Worm (Caenorhabditis elegans): ENCODE data around the gene srx-5.
A peak's percentile ranks its signal among the peaks of the same experiment; 100 is the strongest.

The srx-5 gene

DNA sequence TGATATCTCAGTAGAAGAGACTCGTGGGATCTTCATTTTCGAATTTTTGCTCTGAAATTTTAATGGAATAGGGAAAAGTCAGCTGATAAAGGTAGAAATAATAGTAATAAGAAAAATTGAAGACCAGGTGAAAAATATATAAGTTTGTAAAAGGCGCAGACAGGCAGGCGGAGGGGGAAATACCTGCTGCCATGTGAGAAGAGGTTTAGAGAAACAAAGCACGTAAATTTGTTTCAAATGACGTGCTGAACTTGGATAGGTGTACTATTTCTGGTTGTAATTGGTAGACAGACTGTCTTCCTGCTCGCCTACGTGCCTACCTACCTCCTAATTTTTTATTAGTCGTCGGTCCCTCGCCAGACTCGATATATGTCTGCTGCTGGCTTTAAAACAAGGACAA, 32.4 kb upstream of the srx-5 start, which contains the start of gene nhr-180:
TSS of gene nhr-180 (minus strand) at position 52 of the 400 bp plus-strand sequence.
- no peak for TF ChIP-seq nhr-43 (tag; optimal IDR thresholded peaks at IDR 0.05; ENCODE audit: poor library complexity, severe bottlenecking)
- TF ChIP-seq pqm-1 (tag; optimal IDR thresholded peaks at IDR 0.05): peak; percentile 16
- peak; percentile 50 for TF ChIP-seq elt-2 (tag; optimal IDR thresholded peaks at IDR 0.05)
- TF ChIP-seq daf-12 (tag; optimal IDR thresholded peaks at IDR 0.05): no peak
- TF ChIP-seq mml-1 (tag; optimal IDR thresholded peaks at IDR 0.05): no peak
- no peak for TF ChIP-seq fkh-2 (tag; optimal IDR thresholded peaks at IDR 0.05)
- TF ChIP-seq nhr-23 (tag; optimal IDR thresholded peaks at IDR 0.05): no peak
- no peak for TF ChIP-seq nhr-12 (tag; optimal IDR thresholded peaks at IDR 0.05)

ce11 chrV:671342-671741, 28.5 kb upstream of the srx-5 start, which contains the start of gene sru-24:
Gene sru-24 (minus strand): TSS chrV:671442.
- TF ChIP-seq skn-1 (tag; optimal IDR thresholded peaks at IDR 0.05): no peak

DNA sequence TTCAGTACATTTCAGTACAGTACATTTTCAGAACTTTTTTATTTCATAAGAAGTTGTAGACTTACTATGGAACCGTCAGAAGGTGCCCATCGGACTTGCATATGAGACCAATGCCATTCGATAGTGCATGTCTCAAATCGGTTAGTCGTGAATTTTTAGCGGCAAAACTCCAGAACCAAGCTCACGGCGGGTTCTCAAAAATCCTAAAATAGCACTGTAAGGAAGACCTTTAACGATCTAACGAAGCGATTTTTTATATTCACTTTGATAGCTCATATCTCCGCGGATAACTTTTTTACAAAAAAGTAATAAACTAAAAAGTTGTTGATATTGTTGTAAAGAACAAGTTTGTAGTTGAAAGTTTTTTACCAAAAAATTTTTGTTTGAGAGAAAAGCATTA, 25.7 kb upstream of the srx-5 start, which contains the start of gene sru-25:
TSS of gene sru-25 (minus strand) at position 101 of the 400 bp plus-strand sequence.
- no peak for TF ChIP-seq R02D3.7 (tag; optimal IDR thresholded peaks at IDR 0.05)
- no peak for TF ChIP-seq eor-1 (tag; optimal IDR thresholded peaks at IDR 0.05)
- no peak for TF ChIP-seq unc-39 (tag; optimal IDR thresholded peaks at IDR 0.05)
- TF ChIP-seq fkh-2 (tag; optimal IDR thresholded peaks at IDR 0.05): no peak
- TF ChIP-seq nhr-12 (tag; optimal IDR thresholded peaks at IDR 0.05): no peak
- TF ChIP-seq nhr-67 (tag; optimal IDR thresholded peaks at IDR 0.05): no peak
- TF ChIP-seq ceh-82 (tag; optimal IDR thresholded peaks at IDR 0.05): no peak
- TF ChIP-seq zag-1 (tag; optimal IDR thresholded peaks at IDR 0.05): no peak
- TF ChIP-seq skn-1 (tag; optimal IDR thresholded peaks at IDR 0.05): no peak
- no peak for TF ChIP-seq ztf-4 (tag; optimal IDR thresholded peaks at IDR 0.05)
- no peak for TF ChIP-seq unc-62 (GFP tag; optimal IDR thresholded peaks at IDR 0.05)
- no peak for TF ChIP-seq pha-4 (tag; optimal IDR thresholded peaks at IDR 0.05)
- no peak for TF ChIP-seq ama-1 (optimal IDR thresholded peaks at IDR 0.05)
- TF ChIP-seq nhr-28 (tag; optimal IDR thresholded peaks at IDR 0.05): no peak

DNA sequence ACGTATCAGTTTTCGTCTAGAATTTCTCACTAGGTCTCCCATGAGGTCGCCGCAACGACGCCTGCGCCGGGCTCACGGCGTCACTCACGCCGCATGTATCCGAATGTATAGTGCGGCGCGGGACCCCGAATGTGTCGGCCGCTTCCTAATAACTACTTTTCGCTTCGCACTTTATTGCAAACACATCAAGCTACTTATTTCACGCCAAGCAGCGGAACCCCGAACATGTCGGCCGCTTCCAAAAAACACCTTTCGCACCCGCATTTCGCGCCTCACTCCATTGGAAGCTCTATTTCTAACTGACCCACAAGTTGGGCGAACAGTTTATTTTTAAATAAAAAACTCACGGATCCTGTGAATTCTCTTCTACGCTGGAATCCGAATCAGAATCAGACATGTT, 23.8 kb upstream of the srx-5 start:
- TF ChIP-seq ZK546.5 (tag; optimal IDR thresholded peaks at IDR 0.05): no peak
- TF ChIP-seq elt-1 (tag; optimal IDR thresholded peaks at IDR 0.05): no peak
- TF ChIP-seq nhr-23 (tag; optimal IDR thresholded peaks at IDR 0.05): no peak
- no peak for TF ChIP-seq egl-27 (tag; optimal IDR thresholded peaks at IDR 0.05)
- TF ChIP-seq snpc-4 (tag; optimal IDR thresholded peaks at IDR 0.05): peak; percentile 24

DNA sequence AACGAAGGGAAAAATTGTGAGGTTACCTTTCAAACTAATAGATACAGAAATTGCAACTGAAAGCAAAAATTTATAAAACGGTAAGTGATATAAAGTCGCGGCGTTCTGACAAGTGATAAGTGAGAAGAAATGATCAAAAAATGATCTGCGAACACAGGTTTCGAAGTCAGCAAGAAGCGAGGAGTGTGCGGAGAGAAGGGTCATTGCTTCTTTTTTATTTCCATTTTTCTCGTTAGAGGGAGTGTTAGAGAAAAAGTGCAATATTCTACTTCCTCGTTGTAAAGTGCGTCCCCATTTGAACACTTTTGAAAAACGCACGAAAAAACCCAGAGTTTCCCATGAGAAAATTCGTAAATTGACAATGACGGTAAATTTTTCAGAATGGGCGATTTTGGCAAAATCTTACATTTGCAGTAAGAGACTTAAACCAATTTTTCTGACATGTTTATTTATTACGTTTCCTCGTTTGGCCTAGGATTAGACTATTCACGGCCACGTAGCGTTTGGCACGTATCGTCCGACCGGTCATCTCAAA, 23.3 kb upstream of the srx-5 start, which contains the start of the genes fbxa-72 and srx-21:
TSS of gene fbxa-72 (minus strand) at position 204 of the 535 bp plus-strand sequence.
TSS of gene srx-21 (plus strand) at position 485 of the 535 bp plus-strand sequence.
- TF ChIP-seq nhr-25 (tag; optimal IDR thresholded peaks at IDR 0.05): peak; percentile 36
- TF ChIP-seq ceh-16 (tag; optimal IDR thresholded peaks at IDR 0.05): no peak
- no peak for TF ChIP-seq nhr-76 (tag; optimal IDR thresholded peaks at IDR 0.05)
- no peak for TF ChIP-seq ZK546.5 (tag; optimal IDR thresholded peaks at IDR 0.05)
- no peak for TF ChIP-seq mml-1 (tag; optimal IDR thresholded peaks at IDR 0.05)
- TF ChIP-seq snpc-4 (tag; optimal IDR thresholded peaks at IDR 0.05): peak; percentile 12
- TF ChIP-seq nhr-23 (tag; optimal IDR thresholded peaks at IDR 0.05): peak; percentile 62
- TF ChIP-seq ceh-28 (tag; optimal IDR thresholded peaks at IDR 0.05): peak; percentile 30
- no peak for TF ChIP-seq nhr-77 (tag; optimal IDR thresholded peaks at IDR 0.05)
- TF ChIP-seq elt-2 (tag; optimal IDR thresholded peaks at IDR 0.05): peak; percentile 28
- no peak for TF ChIP-seq ceh-82 (tag; optimal IDR thresholded peaks at IDR 0.05)
- TF ChIP-seq pha-4 (tag; optimal IDR thresholded peaks at IDR 0.05): no peak
- TF ChIP-seq nhr-43 (tag; optimal IDR thresholded peaks at IDR 0.05; ENCODE audit: poor library complexity, severe bottlenecking): peak; percentile 60
- peak; percentile 21 for TF ChIP-seq lin-15B (tag; optimal IDR thresholded peaks at IDR 0.05)
- TF ChIP-seq nhr-12 (tag; optimal IDR thresholded peaks at IDR 0.05): no peak

DNA sequence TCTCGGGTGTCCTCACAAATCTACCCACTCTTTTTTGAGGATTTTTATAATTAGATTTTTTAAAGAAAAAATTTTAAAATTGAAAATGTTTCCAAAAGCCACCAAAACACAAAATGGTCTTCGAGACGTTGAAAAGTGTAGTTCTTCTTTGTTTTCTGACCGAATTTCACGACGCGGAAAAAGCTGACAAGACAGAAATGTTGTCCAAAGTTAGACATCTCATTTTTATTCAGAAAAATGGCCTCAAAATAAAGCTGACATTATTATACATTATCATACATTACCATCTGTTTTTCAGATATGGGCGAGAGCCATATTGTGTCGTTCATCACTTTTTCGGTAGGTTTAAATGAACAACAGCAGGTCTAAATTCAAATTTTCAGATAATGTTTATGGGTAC, 20.2 kb upstream of the srx-5 start, which contains the start of gene srx-22:
TSS of gene srx-22 (plus strand) at position 301 of the 400 bp plus-strand sequence.
- TF ChIP-seq ceh-9 (tag; optimal IDR thresholded peaks at IDR 0.05): no peak
- no peak for TF ChIP-seq nhr-11 (tag; optimal IDR thresholded peaks at IDR 0.05)
- TF ChIP-seq skn-1 (tag; optimal IDR thresholded peaks at IDR 0.05): no peak
- TF ChIP-seq nhr-28 (tag; optimal IDR thresholded peaks at IDR 0.05): no peak
- TF ChIP-seq ztf-11 (tag; optimal IDR thresholded peaks at IDR 0.05): no peak
- no peak for TF ChIP-seq ztf-4 (tag; optimal IDR thresholded peaks at IDR 0.05)
- no peak for TF ChIP-seq lin-15B (tag; optimal IDR thresholded peaks at IDR 0.05)
- TF ChIP-seq mdl-1 (tag; optimal IDR thresholded peaks at IDR 0.05): no peak
- no peak for TF ChIP-seq fos-1 (tag; optimal IDR thresholded peaks at IDR 0.05)
- no peak for TF ChIP-seq hmg-11 (tag; optimal IDR thresholded peaks at IDR 0.05)
- no peak for TF ChIP-seq nfya-1 (tag; optimal IDR thresholded peaks at IDR 0.05; ENCODE audit: insufficient read depth)
- no peak for TF ChIP-seq nhr-12 (tag; optimal IDR thresholded peaks at IDR 0.05)
- TF ChIP-seq elt-1 (tag; optimal IDR thresholded peaks at IDR 0.05): no peak
